Worm (Caenorhabditis elegans): ENCODE data around the gene Y60C6A.1.

The Y60C6A.1 gene

ce11 chrV:4800794-4801193, 17.4 kb downstream of the Y60C6A.1 start, which contains the start of gene R02F11.1:
R02F11.1 (plus strand) TSS chrV:4801094.
- TF ChIP-seq nhr-76 (tag; optimal IDR thresholded peaks at IDR 0.05) (no peak), fkh-4 (tag; optimal IDR thresholded peaks at IDR 0.05; ENCODE audit: borderline replicate concordance) (no peak), fkh-10 (GFP tag; optimal IDR thresholded peaks at IDR 0.05) (no peak)

- TF ChIP-seq efl-1 (optimal IDR thresholded peaks at IDR 0.05) (no peak), efl-1 (GFP tag; optimal IDR thresholded peaks at IDR 0.05 in 1 of 2) (peak in 1 of 2 experiments; percentile 87), lin-15B (tag; optimal IDR thresholded peaks at IDR 0.05) (no peak)
These were observed 18.5 kb downstream of the Y60C6A.1 start for ce11 chrV:4801943-4802342.

DNA sequence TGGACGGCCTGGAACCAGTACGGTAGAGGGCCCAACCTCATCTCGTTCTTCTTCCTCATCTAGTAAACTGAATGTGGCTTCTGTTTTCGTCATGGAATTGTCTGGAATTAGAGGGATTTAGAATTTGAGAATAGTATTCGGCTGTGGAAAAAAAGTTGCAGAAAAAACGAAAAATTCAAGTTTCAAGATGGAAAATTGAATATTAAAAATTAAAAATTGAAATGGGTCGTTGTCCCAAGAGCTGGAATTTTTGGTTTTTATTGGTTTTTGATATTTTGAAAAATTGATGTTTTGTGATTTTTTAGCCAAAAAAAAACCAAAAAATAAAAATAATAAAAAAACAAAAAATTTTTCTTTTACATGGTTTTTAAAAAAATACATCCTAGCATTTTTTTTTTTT, 22.4 kb downstream of the Y60C6A.1 start, which contains the start of gene R02F11.3:
Gene R02F11.3 (minus strand): TSS at position 101 of the 400 bp plus-strand sequence.
- no peak for TF ChIP-seq mep-1 (tag; optimal IDR thresholded peaks at IDR 0.05)
- no peak for TF ChIP-seq efl-1 (optimal IDR thresholded peaks at IDR 0.05)
- TF ChIP-seq efl-1 (GFP tag; optimal IDR thresholded peaks at IDR 0.05 in 1 of 2) = peak in 1 of 2 experiments; percentile 23
- TF ChIP-seq snpc-4 (tag; optimal IDR thresholded peaks at IDR 0.05) = no peak
- no peak for TF ChIP-seq rnt-1 (tag; optimal IDR thresholded peaks at IDR 0.05)
- no peak for TF ChIP-seq nhr-19 (GFP tag; conservative IDR thresholded peaks at IDR 0.05)
- TF ChIP-seq zip-4 (GFP tag; optimal IDR thresholded peaks at IDR 0.05) = no peak

ce11 chrV:4806859-4807258, 23.4 kb downstream of the Y60C6A.1 start:
- TF ChIP-seq unc-62 (GFP tag; optimal IDR thresholded peaks at IDR 0.05) = no peak
- TF ChIP-seq C16A3.4 (tag; optimal IDR thresholded peaks at IDR 0.05) = no peak
- TF ChIP-seq swsn-7 (tag; optimal IDR thresholded peaks at IDR 0.05) = no peak
- no peak for TF ChIP-seq C04F5.9 (tag; optimal IDR thresholded peaks at IDR 0.05)
- peak; percentile 77 for TF ChIP-seq nhr-85 (tag)
- no peak for TF ChIP-seq fos-1 (tag; optimal IDR thresholded peaks at IDR 0.05)
- no peak for TF ChIP-seq jun-1 (tag; optimal IDR thresholded peaks at IDR 0.05)
- TF ChIP-seq ztf-4 (tag; optimal IDR thresholded peaks at IDR 0.05) = no peak
- peak; percentile 71 for TF ChIP-seq blmp-1 (tag; optimal IDR thresholded peaks at IDR 0.05)
- peak; percentile 42 for TF ChIP-seq snu-23 (GFP tag; optimal IDR thresholded peaks at IDR 0.05)
- no peak for TF ChIP-seq xbp-1 (tag; optimal IDR thresholded peaks at IDR 0.05)
- TF ChIP-seq sup-37 (GFP tag; optimal IDR thresholded peaks at IDR 0.05) = no peak
- peak; percentile 41 for TF ChIP-seq nhr-71 (tag; optimal IDR thresholded peaks at IDR 0.05)
- TF ChIP-seq C34B4.2 (tag; optimal IDR thresholded peaks at IDR 0.05) = no peak
- TF ChIP-seq nhr-19 (GFP tag; conservative IDR thresholded peaks at IDR 0.05) = no peak
- TF ChIP-seq lin-14 (GFP tag; optimal IDR thresholded peaks at IDR 0.05) = peak; percentile 46
- no peak for TF ChIP-seq efl-1 (optimal IDR thresholded peaks at IDR 0.05)
- TF ChIP-seq efl-1 (GFP tag; optimal IDR thresholded peaks at IDR 0.05 in 1 of 2) = peak in 1 of 2 experiments; percentile 73
- no peak for TF ChIP-seq ets-5 (GFP tag; IDR thresholded peaks at IDR 0.05)
- no peak for TF ChIP-seq vab-15 (tag; optimal IDR thresholded peaks at IDR 0.05)
- no peak for TF ChIP-seq mef-2 (tag; optimal IDR thresholded peaks at IDR 0.05)
- TF ChIP-seq lin-13 (GFP tag; optimal IDR thresholded peaks at IDR 0.05) = no peak
- TF ChIP-seq ceh-63 (GFP tag; optimal IDR thresholded peaks at IDR 0.05) = no peak
- TF ChIP-seq lin-35 (GFP tag; optimal IDR thresholded peaks at IDR 0.05) = peak in 1 of 2 experiments; percentile 6
- TF ChIP-seq nhr-20 (tag; optimal IDR thresholded peaks at IDR 0.05) = peak; percentile 23
- TF ChIP-seq elt-3 (tag; optimal IDR thresholded peaks at IDR 0.05) = peak in 1 of 6 experiments; percentile 30
- no peak for TF ChIP-seq ces-1 (GFP tag; optimal IDR thresholded peaks at IDR 0.05)
- no peak for TF ChIP-seq efl-3 (GFP tag; optimal IDR thresholded peaks at IDR 0.05)
- no peak for TF ChIP-seq aly-2 (tag; optimal IDR thresholded peaks at IDR 0.05)
- peak; percentile 29 for TF ChIP-seq fkh-8 (tag; optimal IDR thresholded peaks at IDR 0.05)

Measured in whole organism, L1 larva.